Fruit fly (Drosophila melanogaster): ENCODE results near the gene CG42729.

The CG42729 gene

DNA sequence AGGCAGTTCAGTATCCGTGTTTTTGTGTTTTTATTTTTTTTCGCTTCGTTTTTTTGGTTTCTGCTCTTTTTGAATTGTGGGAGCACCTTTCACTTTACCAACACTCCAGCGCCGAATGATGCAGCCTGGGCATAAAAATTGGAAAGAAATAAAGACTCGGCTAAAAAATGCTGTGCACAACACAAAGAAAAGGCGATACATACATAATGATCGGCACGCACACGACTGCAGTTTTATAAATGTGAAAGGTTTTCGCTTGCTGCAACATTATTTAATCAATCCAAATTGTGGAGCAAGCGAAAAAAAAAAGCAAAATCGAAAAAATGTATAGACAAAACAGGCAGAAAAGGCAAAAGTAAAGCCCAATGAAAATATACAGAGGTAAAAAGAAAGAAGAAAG, 15.7 kb upstream of the CG42729 start:
- TF ChIP-seq CTCF (optimal IDR thresholded peaks at IDR 0.05) (no peak), CG8478 (optimal IDR thresholded peaks at IDR 0.05) (no peak)

dm6 chr3L:15541281-15541680, 14.0 kb upstream of the CG42729 start:
- TF ChIP-seq CTCF (optimal IDR thresholded peaks at IDR 0.05) (no peak), CG8478 (optimal IDR thresholded peaks at IDR 0.05) (no peak)

- TF ChIP-seq CG8478 (optimal IDR thresholded peaks at IDR 0.05) (no peak), CTCF (optimal IDR thresholded peaks at IDR 0.05) (no peak)
Observed at dm6 chr3L:15540682-15541081, 13.4 kb upstream of the CG42729 start.

DNA sequence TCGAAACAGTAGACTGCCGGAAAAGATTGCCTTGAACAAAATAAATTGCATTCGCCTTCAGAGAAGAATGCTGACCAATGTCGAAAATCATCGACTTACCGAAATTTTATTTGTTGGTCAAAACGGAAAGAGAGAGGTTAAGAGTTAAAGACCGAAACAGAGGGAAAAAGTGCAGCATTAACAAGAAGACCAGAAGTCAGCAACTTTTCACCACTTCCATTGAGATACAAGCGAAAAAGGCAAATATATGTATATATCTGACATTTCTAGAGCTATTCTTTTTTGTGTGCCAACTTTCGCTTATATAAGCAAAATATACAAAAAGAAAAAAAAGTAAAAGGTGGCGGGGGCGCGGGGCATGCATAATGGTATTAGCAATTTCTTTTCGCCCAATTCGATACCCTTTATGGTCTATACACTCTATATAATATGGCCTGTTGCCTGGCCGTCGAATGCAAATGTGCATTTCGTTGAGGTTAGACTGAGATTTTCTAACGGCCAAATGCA, 12.6 kb upstream of the CG42729 start:
- TF ChIP-seq CTCF (optimal IDR thresholded peaks at IDR 0.05) (no peak), CG8478 (optimal IDR thresholded peaks at IDR 0.05) (no peak)

dm6 chr3L:15538582-15539490, 11.5 kb upstream of the CG42729 start:
- TF ChIP-seq CTCF (optimal IDR thresholded peaks at IDR 0.05) (no peak), CG8478 (optimal IDR thresholded peaks at IDR 0.05) (no peak)

- TF ChIP-seq CG8478 (optimal IDR thresholded peaks at IDR 0.05) (no peak), CTCF (optimal IDR thresholded peaks at IDR 0.05) (no peak)
Observed at dm6 chr3L:15537916-15538581, 10.7 kb upstream of the CG42729 start.

- TF ChIP-seq CTCF (optimal IDR thresholded peaks at IDR 0.05) (no peak), CG8478 (optimal IDR thresholded peaks at IDR 0.05) (no peak)
Observed at dm6 chr3L:15536550-15536949, 9.2 kb upstream of the CG42729 start.

DNA sequence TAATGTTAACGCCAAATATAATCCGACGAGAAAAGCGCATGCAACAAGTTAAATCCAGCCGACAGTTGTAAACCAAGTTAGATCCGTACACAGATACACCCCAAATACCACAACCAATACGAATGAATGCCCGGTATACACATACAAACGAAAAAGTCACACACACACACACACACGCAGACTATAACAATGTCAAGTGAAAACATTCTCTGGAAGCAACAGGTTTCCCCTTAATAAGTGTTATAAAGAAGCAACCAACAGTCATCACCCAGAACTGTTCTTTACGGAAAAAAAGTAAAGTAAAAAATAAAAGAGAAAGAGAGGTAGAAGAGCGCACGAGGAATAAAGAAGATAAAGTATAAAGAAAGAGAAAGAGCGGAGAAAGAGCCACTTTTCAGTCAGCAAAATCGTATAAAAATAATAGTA, 8.5 kb upstream of the CG42729 start:
- no peak for TF ChIP-seq CG8478 (optimal IDR thresholded peaks at IDR 0.05)
- TF ChIP-seq CTCF (optimal IDR thresholded peaks at IDR 0.05): no peak

DNA sequence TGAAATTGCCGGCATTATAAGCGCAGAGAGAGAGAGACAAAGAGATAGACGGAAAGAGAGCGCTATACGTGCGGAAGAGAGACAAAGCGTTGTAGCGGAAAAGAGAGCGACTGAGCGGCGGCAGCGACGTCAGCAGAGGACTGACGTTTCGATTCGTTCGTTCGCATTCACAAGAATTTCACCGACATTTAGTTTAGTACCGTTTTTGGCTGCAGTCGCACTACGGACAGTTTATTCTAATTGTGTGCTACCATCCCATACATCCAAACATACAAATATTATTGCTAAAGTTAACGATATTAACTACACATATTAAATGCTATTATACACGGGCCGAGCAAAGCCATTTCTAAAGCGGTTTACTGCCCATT, 7.9 kb upstream of the CG42729 start, which contains the start of gene CrebA:
TSS of gene CrebA (plus strand) at position 168 of the 371 bp plus-strand sequence.
- TF ChIP-seq CTCF (optimal IDR thresholded peaks at IDR 0.05) (no peak), CG8478 (optimal IDR thresholded peaks at IDR 0.05) (no peak)

DNA sequence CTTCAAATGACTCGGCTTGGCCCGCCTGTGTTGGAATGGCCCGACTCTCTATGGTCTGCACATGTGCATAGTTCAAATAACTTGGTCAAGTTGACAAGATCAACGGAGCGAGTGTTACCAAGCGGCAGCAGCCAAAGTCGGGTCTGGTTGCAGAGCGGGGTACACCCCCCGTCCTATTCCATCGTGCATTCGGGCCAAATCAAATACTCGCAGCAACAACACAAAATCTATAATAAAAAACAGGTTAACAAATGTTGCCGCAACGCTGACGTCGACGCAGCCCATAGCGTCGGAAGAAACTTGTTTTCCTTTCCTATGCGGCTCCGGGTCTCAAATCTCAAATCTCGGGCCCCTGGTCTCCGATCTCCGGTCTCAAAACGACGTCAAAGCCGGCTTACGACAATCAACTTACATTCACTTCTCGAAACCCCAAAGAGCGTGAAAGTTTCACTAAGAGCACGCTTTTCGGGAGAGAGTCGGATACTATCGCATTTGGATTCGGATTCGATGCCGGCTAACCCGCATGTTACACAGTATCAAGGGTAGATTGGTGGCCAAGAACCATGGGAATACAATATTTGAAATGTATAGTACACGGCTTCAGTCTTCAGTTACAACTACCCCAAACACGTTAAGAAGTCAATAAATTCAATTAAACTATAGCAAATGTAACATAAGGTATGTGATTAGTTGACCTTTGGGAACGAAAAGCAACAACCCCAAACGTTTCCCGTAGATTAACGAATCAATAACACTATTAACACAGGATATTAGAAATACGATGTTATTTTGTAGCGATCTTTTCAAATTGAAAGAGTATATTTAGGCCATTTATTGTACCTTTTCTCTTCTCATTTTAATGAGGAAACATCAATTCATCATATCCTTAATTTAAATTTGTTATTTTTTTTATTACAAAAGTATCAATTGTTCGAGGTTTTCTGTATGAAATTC, 7.2 kb upstream of the CG42729 start:
- TF ChIP-seq CG8478 (optimal IDR thresholded peaks at IDR 0.05) (no peak), CTCF (optimal IDR thresholded peaks at IDR 0.05) (no peak)

DNA sequence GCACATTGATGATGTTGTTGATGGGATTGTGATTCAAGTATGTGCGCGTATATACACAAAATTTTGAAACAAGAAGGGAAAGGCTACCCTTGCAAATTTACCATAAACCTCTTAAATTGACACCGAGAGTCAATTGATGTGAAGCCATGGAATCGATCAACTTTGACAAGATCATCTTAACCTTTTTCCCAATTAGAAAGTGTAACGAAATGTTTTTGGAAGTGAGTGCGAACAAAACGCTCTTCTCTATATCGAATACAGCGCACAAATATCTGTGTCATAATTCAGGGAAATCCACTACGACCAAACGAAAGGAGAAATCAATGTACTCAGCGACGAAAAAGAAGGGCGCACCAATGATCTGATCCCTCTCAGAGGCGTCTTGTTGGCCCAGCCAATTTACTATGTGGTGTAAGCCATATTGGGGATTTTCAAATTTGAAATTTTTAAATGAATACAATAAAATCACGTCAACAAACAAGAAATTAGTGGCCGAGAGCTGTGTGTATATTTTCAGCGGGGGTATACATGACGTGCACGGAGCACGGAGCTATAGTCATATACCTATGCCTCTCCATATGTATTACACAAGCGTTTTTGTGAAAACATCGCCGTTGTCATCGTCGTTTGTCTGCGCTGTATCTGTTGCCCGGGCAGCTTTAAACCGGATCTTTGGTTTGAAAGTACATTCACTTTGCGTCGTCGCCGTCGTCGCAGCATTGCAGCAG, 6.2 kb upstream of the CG42729 start:
- TF ChIP-seq CG8478 (optimal IDR thresholded peaks at IDR 0.05): no peak
- TF ChIP-seq CTCF (optimal IDR thresholded peaks at IDR 0.05): no peak

DNA sequence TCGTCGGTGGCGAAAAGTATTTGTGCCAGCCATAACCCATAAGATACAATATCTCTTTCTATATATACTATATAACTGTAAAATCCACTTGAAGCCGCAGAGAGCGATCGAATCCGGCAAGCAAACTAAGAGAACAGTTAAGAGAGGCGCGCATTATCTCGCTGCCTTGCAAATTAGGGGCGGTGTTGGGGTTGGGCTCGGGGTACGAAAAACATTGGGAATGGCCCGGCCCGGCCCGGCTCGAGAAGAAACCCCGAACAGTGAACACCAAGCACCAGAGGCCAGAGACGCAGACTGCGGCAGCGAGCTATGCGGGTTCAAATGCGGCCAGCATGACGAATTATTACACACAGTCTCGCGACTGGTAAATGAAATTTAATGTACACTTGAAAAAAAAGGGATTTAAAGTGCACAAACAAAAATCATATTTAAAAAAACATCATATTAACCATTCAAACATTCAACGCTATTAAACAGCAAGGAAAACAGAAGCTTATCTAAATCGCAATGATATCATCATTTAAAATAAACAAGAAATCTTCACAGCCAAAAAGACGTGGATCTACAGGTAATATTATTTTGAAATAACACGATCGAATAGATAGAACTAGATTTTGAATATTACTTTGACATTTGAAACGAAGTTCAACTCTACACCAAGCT, 5.2 kb upstream of the CG42729 start:
- TF ChIP-seq CG8478 (optimal IDR thresholded peaks at IDR 0.05) (no peak), CTCF (optimal IDR thresholded peaks at IDR 0.05) (no peak)

- TF ChIP-seq CTCF (optimal IDR thresholded peaks at IDR 0.05) (no peak), CG8478 (optimal IDR thresholded peaks at IDR 0.05) (no peak)
Observed at dm6 chr3L:15531423-15532325, 4.4 kb upstream of the CG42729 start, which contains the start of gene CG43248. CG43248 (minus strand) TSS chr3L:15531473.

Measured in S2 (cell line).